Fruit fly (Drosophila melanogaster) Kc167 (cell line): ENCODE results near the gene unc-4.

ENCODE experiments used
- h ChIP-seq: fragments of >200 bp; optimal IDR thresholded peaks from 3 replicates; lab custom pipeline; 2018; ENCODE audit warnings: missing external identifiers
- psq ChIP-seq: fragments of >200 bp; optimal IDR thresholded peaks from 2 replicates; lab custom pipeline; 2017; ENCODE audit warnings: missing external identifiers
- ttk ChIP-seq: sonication (Bioruptor generic); optimal IDR thresholded peaks from 2 replicates; lab custom pipeline; 2017; ENCODE audit warnings: missing external identifiers

dm6 chrX:17722912-17723311 lies 45.5 kb upstream of the unc-4 start:
- no peak for TF ChIP-seq psq
- no peak for TF ChIP-seq ttk
- TF ChIP-seq h (lab: Kevin White, UChicago): no peak
